Fruit fly (Drosophila melanogaster): ENCODE measurements around the gene 14-3-3epsilon.

14-3-3epsilon gene

DNA sequence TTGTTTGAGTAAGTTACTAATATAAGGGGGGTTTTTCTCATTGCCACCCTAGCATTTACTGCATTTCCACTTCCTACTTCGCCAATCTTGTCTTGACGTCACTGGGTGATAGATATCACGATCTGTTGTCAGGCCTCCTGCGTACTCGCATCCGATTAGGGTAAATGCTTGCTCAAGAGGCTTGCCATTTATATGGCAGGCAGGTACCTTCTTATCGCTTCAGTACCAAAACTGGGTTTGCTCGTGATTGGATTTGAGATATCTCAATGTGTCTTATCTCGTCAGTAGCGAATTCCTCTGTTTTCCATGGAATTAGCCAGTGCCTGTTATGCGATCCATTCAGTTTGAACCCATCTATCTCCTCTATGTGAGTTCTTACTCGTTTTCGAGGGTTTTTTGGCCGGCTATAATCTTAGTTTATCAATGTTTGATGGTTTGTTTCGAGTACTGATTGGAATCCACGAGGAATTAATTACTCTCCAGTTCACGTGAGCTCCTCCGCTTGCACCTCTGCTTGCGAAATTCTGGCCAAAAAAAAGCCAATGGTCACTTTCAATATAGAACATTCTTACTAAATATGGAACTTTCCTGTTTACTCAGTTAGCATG lies 38.6 kb downstream of the 14-3-3epsilon start:
- TF ChIP-seq CTCF (optimal IDR thresholded peaks at IDR 0.05) = no peak

DNA sequence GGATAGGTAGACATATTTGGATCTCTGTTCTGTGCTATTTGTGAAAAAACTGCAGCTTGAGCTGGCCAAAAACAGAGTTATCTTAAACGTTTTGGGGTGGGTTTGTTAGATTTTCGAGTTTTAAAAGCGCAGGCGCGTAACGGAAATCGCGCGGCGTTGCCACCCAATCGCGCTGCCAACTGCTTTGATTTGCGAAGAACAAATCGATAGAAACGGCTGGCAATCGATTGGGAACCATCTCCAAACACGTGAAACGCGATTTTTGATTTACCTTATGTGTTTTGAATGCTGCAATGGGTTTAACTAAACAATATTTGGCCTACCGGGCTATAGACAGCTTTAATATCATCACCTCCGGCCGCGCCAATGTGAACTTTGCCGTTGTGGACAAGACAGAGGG lies 41.1 kb downstream of the 14-3-3epsilon start, which contains the start of the genes CG14312 and CG8064:
CG14312 (minus strand) TSS at position 88 of the 400 bp plus-strand sequence.
CG8064 (plus strand) TSS at position 220 of the 400 bp plus-strand sequence.
- peak; percentile 42 for TF ChIP-seq CTCF (optimal IDR thresholded peaks at IDR 0.05)
- TF ChIP-seq CG8478 (optimal IDR thresholded peaks at IDR 0.05) = no peak

DNA sequence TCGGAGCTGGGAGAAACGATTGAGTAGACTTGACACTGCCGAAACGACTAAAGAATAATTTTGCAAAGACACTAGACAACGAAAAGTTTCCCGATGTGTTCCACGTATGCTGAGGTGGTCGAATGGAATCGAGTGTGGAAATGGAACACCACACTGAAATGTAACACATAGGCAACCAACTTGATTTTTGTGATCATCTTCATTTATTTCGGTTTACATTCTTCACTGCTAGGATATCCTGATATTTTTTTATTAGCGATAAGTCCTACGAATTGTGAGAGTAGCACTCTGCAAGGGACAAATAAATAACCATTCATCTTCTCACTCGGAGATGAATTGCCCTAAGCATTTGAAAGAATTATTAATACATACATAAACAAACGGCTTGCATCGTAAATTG lies 46.3 kb downstream of the 14-3-3epsilon start, which contains the start of gene CG7131:
CG7131 (minus strand) TSS at position 101 of the 400 bp plus-strand sequence.
- TF ChIP-seq CG8478 (optimal IDR thresholded peaks at IDR 0.05) (no peak), CTCF (optimal IDR thresholded peaks at IDR 0.05) (no peak)

DNA sequence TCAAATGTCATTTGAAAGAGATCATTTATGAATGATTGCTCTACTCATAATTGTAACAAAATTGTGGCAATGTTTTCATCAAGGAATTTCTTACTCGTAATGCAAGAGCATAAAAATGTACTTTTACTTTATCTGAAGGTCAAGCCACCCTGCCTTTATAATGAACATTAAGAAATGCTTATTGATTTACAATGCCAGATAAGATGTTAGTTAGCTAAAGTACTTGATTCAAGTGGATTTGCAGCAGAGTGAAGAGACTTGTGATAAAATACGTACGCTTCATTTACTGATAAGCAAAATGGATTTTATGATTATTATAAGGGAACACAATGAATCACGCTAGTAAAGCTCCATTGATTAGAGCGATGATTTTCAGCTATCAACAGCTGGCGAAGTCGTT lies 49.5 kb downstream of the 14-3-3epsilon start:
- TF ChIP-seq CG8478 (optimal IDR thresholded peaks at IDR 0.05) = no peak
- no peak for TF ChIP-seq CTCF (optimal IDR thresholded peaks at IDR 0.05)

DNA sequence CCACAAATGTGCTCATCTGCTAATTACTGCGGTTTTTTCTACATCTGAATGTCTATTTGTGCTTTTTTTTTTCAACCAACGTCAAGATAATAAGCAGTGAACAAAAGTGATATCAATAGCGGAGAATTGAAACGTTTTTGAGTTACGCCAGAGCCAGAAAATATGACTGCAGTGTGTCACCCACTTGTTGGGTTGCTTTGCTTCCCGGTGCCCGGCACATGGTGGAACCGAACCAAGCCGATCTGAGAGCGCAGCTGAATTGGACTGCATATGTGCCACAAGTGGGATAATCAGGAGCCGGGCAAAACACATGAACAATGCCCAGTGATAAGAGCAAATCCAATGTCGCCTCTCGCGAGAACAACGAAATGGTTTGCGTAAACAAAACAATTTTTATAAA lies 50.0 kb downstream of the 14-3-3epsilon start:
- TF ChIP-seq CTCF (optimal IDR thresholded peaks at IDR 0.05) = no peak
- TF ChIP-seq CG8478 (optimal IDR thresholded peaks at IDR 0.05) = no peak

DNA sequence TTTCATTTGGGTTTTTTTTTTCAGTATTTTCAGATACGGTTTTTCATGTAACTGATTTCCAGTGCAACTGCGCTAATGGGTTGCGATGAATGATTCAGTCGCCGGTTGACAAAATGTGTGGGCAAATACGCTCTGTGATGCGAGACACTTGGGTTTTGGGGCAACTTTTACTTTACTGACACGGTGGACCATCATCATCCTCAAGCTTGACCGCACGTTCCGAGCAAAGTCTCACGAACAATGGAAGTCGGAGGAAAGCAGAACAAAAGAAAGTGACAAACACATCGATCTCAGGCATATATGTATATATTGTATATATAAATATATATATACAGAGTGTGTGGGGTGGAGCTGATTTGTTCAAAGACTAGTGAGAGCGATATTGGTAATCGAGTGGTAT lies 52.2 kb downstream of the 14-3-3epsilon start:
- TF ChIP-seq CTCF (optimal IDR thresholded peaks at IDR 0.05) (no peak), CG8478 (optimal IDR thresholded peaks at IDR 0.05) (no peak)

DNA sequence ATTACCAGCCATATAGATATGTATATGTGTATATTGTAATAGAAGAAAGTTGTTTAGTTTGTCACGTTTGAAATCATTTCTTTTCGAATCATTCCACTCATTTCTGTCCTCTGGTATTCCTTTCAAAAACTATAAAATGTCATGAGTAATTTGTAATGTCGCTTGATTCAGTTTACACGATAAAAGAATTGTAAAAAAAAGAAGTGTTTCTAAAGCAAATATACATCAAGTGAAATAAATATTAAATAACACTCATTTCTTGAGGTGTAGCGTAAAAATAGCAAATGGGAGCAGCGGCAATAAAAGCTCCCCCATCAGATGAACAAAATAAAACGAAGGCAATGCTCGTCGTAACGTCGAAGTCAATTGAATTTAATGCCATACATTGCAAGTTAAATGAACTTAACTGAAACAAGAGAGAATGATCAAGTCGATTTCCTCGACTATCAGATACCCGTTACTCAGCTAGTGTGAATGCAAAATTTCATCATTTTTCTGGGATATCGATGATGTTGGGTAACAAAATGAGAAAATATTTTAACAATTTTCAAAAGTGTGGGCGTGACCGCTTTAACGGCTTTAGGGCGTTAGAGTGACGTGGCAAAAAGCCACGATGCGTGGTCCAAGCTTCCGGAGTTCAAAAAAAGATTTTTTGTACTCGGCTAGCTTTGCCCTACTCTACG lies 53.1 kb downstream of the 14-3-3epsilon start:
- TF ChIP-seq CG8478 (optimal IDR thresholded peaks at IDR 0.05) = no peak
- TF ChIP-seq CTCF (optimal IDR thresholded peaks at IDR 0.05) = no peak

DNA sequence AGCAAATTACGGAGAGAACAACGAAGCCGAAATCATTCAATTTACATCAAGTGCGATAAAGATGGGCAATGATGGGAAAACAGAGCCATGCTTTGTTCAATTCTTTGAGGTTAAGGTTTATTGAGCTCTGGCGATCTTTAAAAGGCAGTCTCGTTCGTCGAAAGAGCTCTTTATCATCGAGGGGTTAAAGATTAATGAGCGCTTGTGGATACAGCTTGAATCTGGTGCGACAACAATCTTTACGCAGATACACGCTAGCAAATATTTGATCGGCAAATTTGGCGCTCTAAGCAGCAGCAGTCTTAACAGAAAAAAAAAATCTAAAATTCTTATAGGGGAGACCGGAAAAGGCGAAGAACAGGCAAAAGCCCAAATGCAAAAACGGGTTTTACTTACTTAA lies 53.8 kb downstream of the 14-3-3epsilon start:
- TF ChIP-seq CTCF (optimal IDR thresholded peaks at IDR 0.05) (no peak), CG8478 (optimal IDR thresholded peaks at IDR 0.05) (no peak)

DNA sequence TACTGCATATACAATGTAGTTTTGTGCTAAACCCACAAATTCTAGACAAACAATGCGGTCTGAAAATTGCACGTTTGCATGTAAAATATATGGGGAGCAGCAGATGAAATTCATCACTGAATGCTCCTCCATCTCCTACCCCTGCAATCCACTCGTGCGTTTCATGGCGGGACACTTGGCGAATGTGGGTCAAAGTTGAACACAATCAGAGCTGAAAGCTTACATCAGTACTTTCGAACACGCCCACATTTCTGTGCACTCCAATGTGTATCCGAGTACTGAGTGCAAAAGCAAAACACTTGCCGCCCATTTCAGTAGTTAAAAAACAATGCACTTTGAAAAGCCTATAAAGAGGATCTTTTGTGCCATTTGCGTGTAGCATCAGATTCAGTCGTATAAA lies 54.4 kb downstream of the 14-3-3epsilon start:
- TF ChIP-seq CTCF (optimal IDR thresholded peaks at IDR 0.05) (no peak), CG8478 (optimal IDR thresholded peaks at IDR 0.05) (no peak)

DNA sequence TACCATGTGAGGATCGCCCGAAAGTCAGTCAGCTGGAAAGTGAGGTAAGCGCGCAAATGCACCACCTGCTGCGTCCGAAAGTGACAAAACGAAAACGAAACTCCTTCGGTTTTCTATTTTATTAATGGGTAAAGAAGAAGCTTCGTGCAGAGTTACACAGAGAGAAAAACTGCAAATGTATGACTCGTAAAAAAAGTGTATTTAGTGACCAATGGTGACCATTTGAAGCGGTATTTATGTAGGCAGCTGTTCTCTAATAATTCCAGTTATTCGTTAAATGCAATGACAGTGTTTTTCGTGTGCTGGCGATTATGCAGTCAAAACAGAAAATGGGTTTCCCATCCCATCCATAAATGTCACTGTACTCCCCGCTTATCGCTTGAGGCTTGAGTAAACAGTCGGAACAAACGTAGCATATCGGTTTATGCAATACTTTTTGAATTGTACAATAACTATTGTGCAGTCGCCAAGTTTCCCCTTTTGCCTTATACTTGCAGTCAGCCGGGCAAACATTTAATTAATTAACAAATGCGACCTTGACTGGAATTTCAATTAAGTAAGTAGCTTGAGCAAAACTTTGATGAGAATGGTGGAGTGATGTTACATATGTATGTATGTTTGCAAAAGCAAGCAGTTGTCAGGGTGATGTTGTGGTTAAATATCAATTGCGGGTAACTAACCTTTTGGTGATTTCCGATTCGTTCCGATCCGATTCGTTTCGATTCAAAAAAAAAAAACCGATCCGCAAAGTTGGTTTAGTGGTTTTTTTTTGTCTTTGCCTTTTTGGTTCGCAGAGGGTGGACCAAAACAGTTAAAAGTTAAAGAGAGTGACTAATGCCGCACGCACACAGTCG lies 55.3 kb downstream of the 14-3-3epsilon start:
- TF ChIP-seq CG8478 (optimal IDR thresholded peaks at IDR 0.05) (no peak), CTCF (optimal IDR thresholded peaks at IDR 0.05) (no peak)

DNA sequence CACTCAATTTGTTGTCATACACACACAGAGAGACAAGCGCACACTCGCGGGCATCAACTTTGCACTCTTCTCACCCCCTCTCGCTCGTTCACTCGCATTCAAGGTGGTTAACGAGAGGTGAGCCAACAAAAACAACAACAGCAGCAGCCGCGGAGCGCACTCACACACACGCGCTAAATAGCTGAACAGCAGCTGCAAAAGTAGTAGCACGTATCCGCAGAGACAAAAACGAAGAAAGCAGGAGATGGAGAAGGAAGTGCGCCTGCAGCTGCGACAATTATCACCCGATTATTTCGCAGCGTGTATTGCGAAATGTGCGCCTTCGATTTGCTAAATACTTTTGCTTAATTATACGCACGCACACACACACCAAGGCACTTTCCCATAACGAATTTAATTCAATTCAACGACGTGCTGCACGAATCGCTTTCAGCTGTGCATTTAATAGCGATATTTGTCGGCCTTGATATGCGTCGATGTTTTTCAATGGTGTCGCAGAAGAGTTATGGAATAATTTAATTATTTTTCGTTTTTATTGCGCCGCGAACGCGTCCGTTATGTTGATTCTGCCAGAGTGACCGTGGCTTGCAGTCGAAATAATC lies 56.1 kb downstream of the 14-3-3epsilon start:
- no peak for TF ChIP-seq CTCF (optimal IDR thresholded peaks at IDR 0.05)

DNA sequence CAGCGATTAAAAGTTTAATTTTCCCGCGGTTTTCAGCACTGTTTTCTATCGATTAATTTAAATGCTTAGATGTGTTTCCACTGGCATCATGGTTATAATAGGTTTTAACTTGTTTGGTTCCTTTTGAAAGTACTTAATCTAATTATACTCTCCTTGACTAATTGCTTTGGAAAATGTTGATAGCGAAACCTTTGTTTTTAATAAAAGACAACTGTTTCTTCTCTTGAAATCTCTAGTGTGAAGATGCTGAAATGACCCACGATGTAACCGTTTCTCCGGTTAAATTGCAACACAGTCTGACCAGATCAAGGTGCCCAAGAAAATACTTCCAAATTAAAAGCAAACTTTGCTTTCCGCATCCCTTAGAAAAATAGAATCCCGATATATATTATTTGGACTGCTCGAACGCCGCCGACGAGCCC lies 56.6 kb downstream of the 14-3-3epsilon start, which contains the start of gene Dlc90F:
Dlc90F (plus strand) TSS at position 330 of the 422 bp plus-strand sequence.
- TF ChIP-seq CTCF (optimal IDR thresholded peaks at IDR 0.05) = no peak
- no peak for TF ChIP-seq CG8478 (optimal IDR thresholded peaks at IDR 0.05)

Measured in S2 (cell line).